In the genomic region with DNA sequence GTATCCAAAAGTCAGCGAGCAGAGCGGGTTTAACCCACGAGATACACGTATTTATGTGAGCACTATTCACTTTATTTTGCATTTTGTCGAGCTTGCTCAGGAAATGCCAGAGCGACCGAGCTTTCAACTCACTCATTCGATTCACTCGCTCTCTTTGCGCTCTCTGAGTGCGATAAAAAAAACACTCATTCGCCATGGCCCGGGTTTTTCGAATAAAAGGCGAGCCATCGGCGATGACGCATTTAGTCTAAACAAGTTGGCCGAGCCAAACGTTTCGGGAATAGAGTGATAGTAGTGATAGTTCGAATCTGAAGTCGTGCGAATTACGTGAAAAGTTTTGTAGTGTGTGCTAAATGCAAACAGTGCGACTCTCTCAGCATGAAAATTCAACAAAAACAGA, we compare ENCODE assay signal across 2 fruit fly cellular contexts.
TF ChIP-seq lines count a peak whose summit lies in the region.

No protein-coding gene starts in this region.

TF ChIP-seq in whole organism, embryonic, 481 proteins besides CTCF, POLR2A, EP300 and RAD21 (continued from another document and continues in another):
- TF ChIP-seq tio (GFP tag; optimal IDR thresholded peaks at IDR 0.05; lab: Kevin White, UChicago), result no peak
- no peak for TF ChIP-seq Dad (GFP tag; optimal IDR thresholded peaks at IDR 0.05; lab: Kevin White, UChicago)
- no peak for TF ChIP-seq Atf-2 (GFP tag; optimal IDR thresholded peaks at IDR 0.05; lab: Kevin White, UChicago)
- TF ChIP-seq otp (GFP tag; IDR thresholded peaks at IDR 0.05; lab: Robert Waterston, UW), result no peak; the same call in 2 of the 3 replicates
- no peak for TF ChIP-seq phol (tag; optimal IDR thresholded peaks at IDR 0.05; lab: Kevin White, UChicago)
- peak; percentile 19 for TF ChIP-seq CG7839 (tag; optimal IDR thresholded peaks at IDR 0.05; lab: Kevin White, UChicago)
- peak; percentile 76 for TF ChIP-seq CG13624 (GFP tag; optimal IDR thresholded peaks at IDR 0.05; lab: Kevin White, UChicago)
- TF ChIP-seq CG10267 (tag; optimal IDR thresholded peaks at IDR 0.05; lab: Kevin White, UChicago), result no peak
- TF ChIP-seq disco-r (GFP tag; optimal IDR thresholded peaks at IDR 0.05; lab: Kevin White, UChicago), result no peak
- no peak for TF ChIP-seq nerfin-1 (tag; optimal IDR thresholded peaks at IDR 0.05; lab: Kevin White, UChicago)
- TF ChIP-seq Neu2 (GFP tag; optimal IDR thresholded peaks at IDR 0.05; lab: Kevin White, UChicago; ENCODE audit: borderline replicate concordance), result no peak
- TF ChIP-seq Lim3 (GFP tag; IDR thresholded peaks at IDR 0.05; lab: Robert Waterston, UW), result no peak
- TF ChIP-seq CG5245 (GFP tag; optimal IDR thresholded peaks at IDR 0.05; lab: Kevin White, UChicago), result no peak
- no peak for TF ChIP-seq jumu (GFP tag; optimal IDR thresholded peaks at IDR 0.05; lab: Kevin White, UChicago)
- no peak for TF ChIP-seq CG30403 (GFP tag; optimal IDR thresholded peaks at IDR 0.05; lab: Kevin White, UChicago)
- no peak for TF ChIP-seq unpg (GFP tag; optimal IDR thresholded peaks at IDR 0.05; lab: Kevin White, UChicago)
- TF ChIP-seq yki (optimal IDR thresholded peaks at IDR 0.05; lab: Kevin White, UChicago), result no peak
- TF ChIP-seq Mad (GFP tag; optimal IDR thresholded peaks at IDR 0.05; lab: Kevin White, UChicago), result no peak
- no peak for TF ChIP-seq Doc3 (GFP tag; IDR thresholded peaks at IDR 0.05; lab: Robert Waterston, UW; ENCODE audit: partially characterized antibody)
- TF ChIP-seq aop (GFP tag; IDR thresholded peaks at IDR 0.05; lab: Robert Waterston, UW), result no peak
- no peak for TF ChIP-seq ap (GFP tag; IDR thresholded peaks at IDR 0.05; lab: Robert Waterston, UW)
- TF ChIP-seq CG7556 (GFP tag; optimal IDR thresholded peaks at IDR 0.05; lab: Kevin White, UChicago), result no peak
- peak; percentile 39 for TF ChIP-seq CG17385 (GFP tag; optimal IDR thresholded peaks at IDR 0.05; lab: Kevin White, UChicago)
- TF ChIP-seq vnd (GFP tag; IDR thresholded peaks at IDR 0.05; lab: Robert Waterston, UW; ENCODE audit: partially characterized antibody), result no peak
- no peak for TF ChIP-seq CG10431 (GFP tag; optimal IDR thresholded peaks at IDR 0.05; lab: Kevin White, UChicago)
- no peak for TF ChIP-seq CG9817 (tag; optimal IDR thresholded peaks at IDR 0.05; lab: Kevin White, UChicago)
- TF ChIP-seq CG18599 (GFP tag; optimal IDR thresholded peaks at IDR 0.05; lab: Kevin White, UChicago), result peak; percentile 46
- TF ChIP-seq CG11560 (tag; IDR thresholded peaks at IDR 0.05; lab: Robert Waterston, UW), result no peak
- TF ChIP-seq Ets65A (GFP tag; lab: Kevin White, UChicago), result no peak
- no peak for TF ChIP-seq CG6175 (GFP tag; IDR thresholded peaks at IDR 0.05; lab: Robert Waterston, UW)
- TF ChIP-seq Gug (GFP tag; IDR thresholded peaks at IDR 0.05; lab: Robert Waterston, UW), result 0 out of 4 replicates have a peak, but pooled peaks have one; percentile 5
- TF ChIP-seq NC2α (GFP tag; optimal IDR thresholded peaks at IDR 0.05; lab: Kevin White, UChicago), result no peak
- TF ChIP-seq sqz (GFP tag; optimal IDR thresholded peaks at IDR 0.05; lab: Kevin White, UChicago), result peak; percentile 66
- TF ChIP-seq CG3163 (GFP tag; optimal IDR thresholded peaks at IDR 0.05; lab: Kevin White, UChicago), result no peak
- TF ChIP-seq pnt (GFP tag; optimal IDR thresholded peaks at IDR 0.05; lab: Kevin White, UChicago), result no peak
- no peak for TF ChIP-seq nerfin-2 (GFP tag; IDR thresholded peaks at IDR 0.05; lab: Robert Waterston, UW; ENCODE audit: partially characterized antibody)
- no peak for TF ChIP-seq crc (GFP tag; optimal IDR thresholded peaks at IDR 0.05; lab: Kevin White, UChicago)
- TF ChIP-seq CG2712 (tag; optimal IDR thresholded peaks at IDR 0.05; lab: Kevin White, UChicago), result no peak
- TF ChIP-seq Antp (GFP tag; optimal IDR thresholded peaks at IDR 0.05; lab: Kevin White, UChicago), result peak; percentile 18
- no peak for TF ChIP-seq CG43689 (GFP tag; IDR thresholded peaks at IDR 0.05; lab: Robert Waterston, UW)
- TF ChIP-seq B-H2 (GFP tag; optimal IDR thresholded peaks at IDR 0.05; lab: Kevin White, UChicago), result no peak
- TF ChIP-seq Fer2 (tag; optimal IDR thresholded peaks at IDR 0.05; lab: Kevin White, UChicago), result no peak
- TF ChIP-seq CG31224 (GFP tag; IDR thresholded peaks at IDR 0.05; lab: Robert Waterston, UW), result no peak; the same call in 1 of the 2 replicates
- TF ChIP-seq Sin3A (optimal IDR thresholded peaks at IDR 0.05; lab: Kevin White, UChicago), result no peak
- TF ChIP-seq Dbx (GFP tag; IDR thresholded peaks at IDR 0.05; lab: Robert Waterston, UW), result no peak
- no peak for TF ChIP-seq CG9876 (GFP tag; optimal IDR thresholded peaks at IDR 0.05; lab: Kevin White, UChicago)
- TF ChIP-seq inv (GFP tag; IDR thresholded peaks at IDR 0.05; lab: Robert Waterston, UW; ENCODE audit: partially characterized antibody), result peak; percentile 28; the same call in 1 of the 2 replicates
- no peak for TF ChIP-seq CG4854 (GFP tag; optimal IDR thresholded peaks at IDR 0.05; lab: Kevin White, UChicago)
- TF ChIP-seq chn (GFP tag; optimal IDR thresholded peaks at IDR 0.05; lab: Kevin White, UChicago), result no peak
- peak; percentile 45 for TF ChIP-seq Meics (GFP tag; optimal IDR thresholded peaks at IDR 0.05; lab: Kevin White, UChicago)
- peak; percentile 69 for TF ChIP-seq sna (GFP tag; IDR thresholded peaks at IDR 0.05; lab: Robert Waterston, UW; ENCODE audit: partially characterized antibody)
- TF ChIP-seq CG10959 (GFP tag; IDR thresholded peaks at IDR 0.05; lab: Robert Waterston, UW), result no peak
- peak; percentile 64 for TF ChIP-seq CG7987 (GFP tag; optimal IDR thresholded peaks at IDR 0.05; lab: Kevin White, UChicago)
- TF ChIP-seq Gsc (GFP tag; IDR thresholded peaks at IDR 0.05; lab: Robert Waterston, UW), result no peak
- no peak for TF ChIP-seq Drgx (GFP tag; IDR thresholded peaks at IDR 0.05; lab: Robert Waterston, UW)
- 0 out of 2 replicates have a peak, but pooled peaks have one; percentile 7 for TF ChIP-seq CG6689 (GFP tag; IDR thresholded peaks at IDR 0.05; lab: Robert Waterston, UW)
- TF ChIP-seq HLH4C (GFP tag; IDR thresholded peaks at IDR 0.05; lab: Robert Waterston, UW; ENCODE audit: partially characterized antibody), result peak; percentile 28; the same call in 2 of the 3 replicates
- peak; percentile 2 for TF ChIP-seq CG10147 (GFP tag; optimal IDR thresholded peaks at IDR 0.05; lab: Kevin White, UChicago)
- TF ChIP-seq CG12071 (GFP tag; optimal IDR thresholded peaks at IDR 0.05; lab: Kevin White, UChicago), result peak; percentile 36
- no peak for TF ChIP-seq CG11723 (GFP tag; optimal IDR thresholded peaks at IDR 0.05; lab: Kevin White, UChicago)
- no peak for TF ChIP-seq sug (tag; optimal IDR thresholded peaks at IDR 0.05; lab: Kevin White, UChicago)
- TF ChIP-seq CG30020 (tag; optimal IDR thresholded peaks at IDR 0.05; lab: Kevin White, UChicago), result no peak
- TF ChIP-seq HmgD (GFP tag; optimal IDR thresholded peaks at IDR 0.05; lab: Kevin White, UChicago), result no peak
- TF ChIP-seq sisA (GFP tag; IDR thresholded peaks at IDR 0.05; lab: Robert Waterston, UW), result no peak

TF ChIP-seq in whole organism, prepupa, 60 proteins besides CTCF, POLR2A, EP300 and RAD21 (continued from another document):
- TF ChIP-seq net (GFP tag; optimal IDR thresholded peaks at IDR 0.05; lab: Kevin White, UChicago) (peak; percentile 48), Ets21C (GFP tag; optimal IDR thresholded peaks at IDR 0.05; lab: Kevin White, UChicago) (no peak), Met (GFP tag; optimal IDR thresholded peaks at IDR 0.05; lab: Kevin White, UChicago) (peak; percentile 0), Lpt (GFP tag; optimal IDR thresholded peaks at IDR 0.05; lab: Kevin White, UChicago) (peak; percentile 25), CG3032 (tag; optimal IDR thresholded peaks at IDR 0.05; lab: Kevin White, UChicago) (no peak), CG11902 (GFP tag; optimal IDR thresholded peaks at IDR 0.05; lab: Kevin White, UChicago) (no peak), Sox102F (GFP tag; optimal IDR thresholded peaks at IDR 0.05; lab: Kevin White, UChicago) (peak; percentile 6), CG6854 (GFP tag; optimal IDR thresholded peaks at IDR 0.05; lab: Kevin White, UChicago) (peak; percentile 79)
